Worm (Caenorhabditis elegans): Measurements from ENCODE around the gene srh-190.

Gene srh-190

ce11 chrV:3890761-3891160, 12.1 kb upstream of the srh-190 start, which contains the start of gene C17E7.9:
Gene C17E7.9, minus strand, starts transcription at chrV:3890861.
- no peak for TF ChIP-seq snpc-4 (tag; optimal IDR thresholded peaks at IDR 0.05)
- TF ChIP-seq gei-8 (GFP tag; optimal IDR thresholded peaks at IDR 0.05): no peak
- TF ChIP-seq nhr-41 (GFP tag; IDR thresholded peaks at IDR 0.05): no peak
- no peak for TF ChIP-seq zip-11 (GFP tag; IDR thresholded peaks at IDR 0.05)
- no peak for TF ChIP-seq mxl-3 (GFP tag; optimal IDR thresholded peaks at IDR 0.05)
- no peak for TF ChIP-seq Y105C5A.15 (GFP tag; IDR thresholded peaks at IDR 0.05)
- no peak for TF ChIP-seq nhr-77 (tag; optimal IDR thresholded peaks at IDR 0.05)
- TF ChIP-seq ZK546.5 (tag; optimal IDR thresholded peaks at IDR 0.05): no peak
- no peak for TF ChIP-seq nhr-42 (GFP tag; IDR thresholded peaks at IDR 0.05)
- TF ChIP-seq hmg-1.1 (GFP tag; IDR thresholded peaks at IDR 0.05): no peak

- no peak for TF ChIP-seq T26A8.4 (GFP tag; IDR thresholded peaks at IDR 0.05)
- TF ChIP-seq ZK337.2 (GFP tag; IDR thresholded peaks at IDR 0.05): no peak
- TF ChIP-seq lir-3 (tag; optimal IDR thresholded peaks at IDR 0.05): no peak
- TF ChIP-seq zip-2 (tag; optimal IDR thresholded peaks at IDR 0.05): no peak
- TF ChIP-seq php-3 (GFP tag; IDR thresholded peaks at IDR 0.05): no peak
- TF ChIP-seq mxl-2 (GFP tag; conservative IDR thresholded peaks at IDR 0.05): no peak
- TF ChIP-seq dpl-1 (GFP tag; optimal IDR thresholded peaks at IDR 0.05): no peak
- no peak for TF ChIP-seq lin-13 (GFP tag; optimal IDR thresholded peaks at IDR 0.05)
- TF ChIP-seq zag-1 (tag; optimal IDR thresholded peaks at IDR 0.05): no peak
- no peak for TF ChIP-seq ama-1 (optimal IDR thresholded peaks at IDR 0.05)
- no peak for TF ChIP-seq F26F4.8 (GFP tag; conservative IDR thresholded peaks at IDR 0.05)
- no peak for TF ChIP-seq spr-3 (GFP tag; optimal IDR thresholded peaks at IDR 0.05)
- TF ChIP-seq ceh-82 (tag; optimal IDR thresholded peaks at IDR 0.05): no peak
- no peak for TF ChIP-seq egl-27 (tag; optimal IDR thresholded peaks at IDR 0.05)
Observed at ce11 chrV:3891919-3892318, 11.0 kb upstream of the srh-190 start, which contains the start of gene C17E7.12. Gene C17E7.12, minus strand, starts transcription at chrV:3892019.

ce11 chrV:3892361-3892904, 10.5 kb upstream of the srh-190 start, which contains the start of gene C17E7.4:
Gene C17E7.4, plus strand, starts transcription at chrV:3892854.
- TF ChIP-seq lin-13 (GFP tag; optimal IDR thresholded peaks at IDR 0.05) (no peak), aha-1 (tag) (no peak), mes-2 (tag; optimal IDR thresholded peaks at IDR 0.05; ENCODE audit: poor library complexity, severe bottlenecking) (no peak), saeg-2 (GFP tag; IDR thresholded peaks at IDR 0.05) (no peak), F26F4.8 (GFP tag; conservative IDR thresholded peaks at IDR 0.05) (no peak), hlh-30 (tag; optimal IDR thresholded peaks at IDR 0.05; ENCODE audit: insufficient read depth) (no peak), unc-130 (GFP tag; optimal IDR thresholded peaks at IDR 0.05) (no peak), nhr-41 (GFP tag; IDR thresholded peaks at IDR 0.05) (no peak), aly-2 (tag; optimal IDR thresholded peaks at IDR 0.05) (no peak)

- TF ChIP-seq skn-1 (tag; optimal IDR thresholded peaks at IDR 0.05) (no peak), nhr-77 (tag; optimal IDR thresholded peaks at IDR 0.05) (no peak), lim-7 (GFP tag; IDR thresholded peaks at IDR 0.05) (no peak), Y105C5A.15 (GFP tag; IDR thresholded peaks at IDR 0.05) (no peak), dve-1 (tag; optimal IDR thresholded peaks at IDR 0.05; ENCODE audit: insufficient read depth) (no peak), dmd-6 (GFP tag; IDR thresholded peaks at IDR 0.05) (no peak), madf-9 (GFP tag; conservative IDR thresholded peaks at IDR 0.05) (no peak), nhr-11 (tag; optimal IDR thresholded peaks at IDR 0.05) (no peak), daf-16 (GFP tag; optimal IDR thresholded peaks at IDR 0.05) (no peak), daf-16 (tag; optimal IDR thresholded peaks at IDR 0.05) (no peak), Y48G9A.11 (GFP tag; IDR thresholded peaks at IDR 0.05) (no peak), tra-1 (GFP tag; IDR thresholded peaks at IDR 0.05) (no peak), nhr-237 (tag; optimal IDR thresholded peaks at IDR 0.05) (no peak), sdz-12 (GFP tag; optimal IDR thresholded peaks at IDR 0.05) (no peak)
Observed at ce11 chrV:3894661-3895060, 8.2 kb upstream of the srh-190 start, which contains the start of gene sre-9. Gene sre-9, plus strand, starts transcription at chrV:3894961.

All from whole organism, L4 larva.